Worm (Caenorhabditis elegans) whole organism, L3 larva: ENCODE data around the gene grl-25.

ENCODE experiments used
- R02D3.7 ChIP-seq: fragments of 150-350 bp; optimal IDR thresholded peaks from 2 replicates; lab custom pipeline; 2014; ENCODE audit warnings: missing biosample characterization, missing genetic modification characterization
- ceh-28 ChIP-seq: fragments of 150-350 bp; optimal IDR thresholded peaks from 2 replicates; lab custom pipeline; 2014; ENCODE audit warnings: missing biosample characterization, missing genetic modification reagents, missing genetic modification characterization
- lin-39 ChIP-seq: fragments of 150-350 bp; optimal IDR thresholded peaks from 2 replicates; lab custom pipeline; 2018; ENCODE audit warnings: missing biosample characterization, missing genetic modification reagents, missing genetic modification characterization

DNA sequence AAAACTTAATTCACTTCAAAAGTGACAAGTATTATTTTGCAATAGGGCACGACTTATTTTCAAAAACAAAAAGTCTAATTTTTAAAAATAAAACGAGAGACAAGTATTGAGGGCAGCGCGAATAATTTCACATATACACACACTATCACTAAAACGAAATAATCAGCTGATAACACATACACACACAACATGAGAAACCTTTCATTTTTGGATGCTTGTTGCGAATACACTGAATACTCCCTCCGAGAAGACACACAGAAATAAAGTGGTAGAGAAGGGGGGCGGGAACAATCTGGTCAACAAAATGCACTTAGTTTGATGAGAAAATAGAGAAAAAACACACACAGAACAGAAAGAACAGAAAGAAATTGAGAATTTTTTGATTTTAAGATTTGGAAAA lies 22.3 kb downstream of the grl-25 start:
- TF ChIP-seq lin-39 (tag; lab: Kevin White, UChicago) (no peak), R02D3.7 (tag; lab: Kevin White, UChicago) (no peak), ceh-28 (tag; lab: Kevin White, UChicago) (no peak)
